Worm (Caenorhabditis elegans) whole organism, L3 larva: ENCODE data around the gene W04D12.1.

Source experiments
- R02D3.7 ChIP-seq: fragments of 150-350 bp; optimal IDR thresholded peaks from 2 replicates; lab custom pipeline; 2014; ENCODE audit warnings: missing biosample characterization, missing genetic modification characterization
- ZK546.5 ChIP-seq: sonication (generic microtip); optimal IDR thresholded peaks from 2 replicates; lab custom pipeline; 2017; ENCODE audit warnings: missing biosample characterization, missing genetic modification characterization
- aly-2 ChIP-seq: fragments of 150-350 bp; optimal IDR thresholded peaks from 2 replicates; lab custom pipeline; 2014; ENCODE audit warnings: missing biosample characterization, missing genetic modification characterization
- ama-1 ChIP-seq: fragments of 150-350 bp; optimal IDR thresholded peaks from 2 replicates; lab custom pipeline; 2018
- ceh-16 ChIP-seq: sonication (generic microtip); optimal IDR thresholded peaks from 2 replicates; lab custom pipeline; 2017; ENCODE audit warnings: missing biosample characterization, missing genetic modification characterization
- ceh-82 ChIP-seq: fragments of 150-350 bp; optimal IDR thresholded peaks from 2 replicates; lab custom pipeline; 2014; ENCODE audit warnings: missing biosample characterization, missing genetic modification characterization
- ceh-9 ChIP-seq: sonication (generic microtip); optimal IDR thresholded peaks from 2 replicates; lab custom pipeline; 2018; ENCODE audit warnings: missing biosample characterization, missing genetic modification characterization
- egl-27 ChIP-seq: sonication (generic microtip); optimal IDR thresholded peaks from 4 replicates; lab custom pipeline; 2017; ENCODE audit warnings: missing biosample characterization, missing genetic modification reagents, missing genetic modification characterization
- egl-5 ChIP-seq: fragments of 150-350 bp; optimal IDR thresholded peaks from 2 replicates; lab custom pipeline; 2017; ENCODE audit warnings: missing biosample characterization, missing genetic modification reagents, missing genetic modification characterization, inconsistent platforms
- elt-1 ChIP-seq: fragments of 150-350 bp; optimal IDR thresholded peaks from 2 replicates; lab custom pipeline; 2014; ENCODE audit warnings: missing biosample characterization, missing genetic modification characterization
- elt-2 ChIP-seq: sonication (generic microtip); optimal IDR thresholded peaks from 2 replicates; lab custom pipeline; 2016; ENCODE audit warnings: missing genetic modification reagents, mild to moderate bottlenecking, missing genetic modification characterization, missing compliant biosample characterization
- elt-3 ChIP-seq, 3 experiments: fragments of 150-350 bp in 1 of 3; sonication (generic microtip) in 2 of 3; optimal IDR thresholded peaks; 2 replicates in 2 of 3; 4 replicates in 1 of 3; lab custom pipeline; 2014 to 2017; ENCODE audit warnings: missing biosample characterization in 3 of 3, missing genetic modification characterization in 3 of 3
- eor-1 ChIP-seq, 2 experiments: fragments of 150-350 bp; optimal IDR thresholded peaks; 2 replicates each; lab custom pipeline; 2014 to 2018; ENCODE audit warnings: missing biosample characterization in 2 of 2, missing genetic modification characterization in 2 of 2
- fkh-10 ChIP-seq: sonication (generic microtip); optimal IDR thresholded peaks from 2 replicates; lab custom pipeline; 2017; ENCODE audit warnings: missing biosample characterization, missing genetic modification reagents, missing genetic modification characterization
- fkh-2 ChIP-seq: fragments of 150-350 bp; optimal IDR thresholded peaks from 2 replicates; lab custom pipeline; 2014; ENCODE audit warnings: missing biosample characterization, missing genetic modification reagents, missing genetic modification characterization
- fos-1 ChIP-seq: fragments of 150-350 bp; optimal IDR thresholded peaks from 2 replicates; lab custom pipeline; 2014; ENCODE audit warnings: missing biosample characterization, missing genetic modification characterization
- hmg-11 ChIP-seq: sonication (generic microtip); optimal IDR thresholded peaks from 2 replicates; lab custom pipeline; 2016; ENCODE audit warnings: missing genetic modification characterization, missing compliant biosample characterization
- jun-1 ChIP-seq: fragments of 150-350 bp; optimal IDR thresholded peaks from 2 replicates; lab custom pipeline; 2014; ENCODE audit warnings: missing biosample characterization, missing genetic modification reagents, missing genetic modification characterization
- lin-15B ChIP-seq: fragments of 150-350 bp; optimal IDR thresholded peaks from 2 replicates; lab custom pipeline; 2014; ENCODE audit warnings: missing biosample characterization, missing genetic modification characterization
- lin-39 ChIP-seq: fragments of 150-350 bp; optimal IDR thresholded peaks from 2 replicates; lab custom pipeline; 2018; ENCODE audit warnings: missing biosample characterization, missing genetic modification reagents, missing genetic modification characterization
- lsy-12 ChIP-seq: sonication (generic microtip); optimal IDR thresholded peaks from 2 replicates; lab custom pipeline; 2016; ENCODE audit warnings: mild to moderate bottlenecking, missing genetic modification characterization, missing compliant biosample characterization
- mdl-1 ChIP-seq: fragments of 150-350 bp; optimal IDR thresholded peaks from 2 replicates; lab custom pipeline; 2014; ENCODE audit warnings: missing biosample characterization, missing genetic modification characterization
- nfya-1 ChIP-seq: sonication (generic microtip); optimal IDR thresholded peaks from 2 replicates; lab custom pipeline; 2017; ENCODE audit warnings: missing genetic modification characterization, mild to moderate bottlenecking, missing compliant biosample characterization, antibody characterized with exemption, moderate library complexity; ENCODE audit not compliant: insufficient read depth
- nhr-11 ChIP-seq: fragments of 150-350 bp; optimal IDR thresholded peaks from 2 replicates; lab custom pipeline; 2014; ENCODE audit warnings: missing biosample characterization, missing genetic modification characterization
- nhr-23 ChIP-seq: fragments of 150-350 bp; optimal IDR thresholded peaks from 2 replicates; lab custom pipeline; 2014; ENCODE audit warnings: missing biosample characterization, missing genetic modification reagents, missing genetic modification characterization
- nhr-237 ChIP-seq: fragments of 150-350 bp; optimal IDR thresholded peaks from 2 replicates; lab custom pipeline; 2014; ENCODE audit warnings: missing biosample characterization, missing genetic modification characterization
- nhr-25 ChIP-seq: sonication (generic microtip); optimal IDR thresholded peaks from 2 replicates; lab custom pipeline; 2017; ENCODE audit warnings: missing biosample characterization, missing genetic modification characterization
- nhr-28 ChIP-seq: fragments of 150-350 bp; optimal IDR thresholded peaks from 2 replicates; lab custom pipeline; 2014; ENCODE audit warnings: missing biosample characterization, missing genetic modification characterization
- nhr-43 ChIP-seq: sonication (generic microtip); optimal IDR thresholded peaks from 2 replicates; lab custom pipeline; 2016; ENCODE audit warnings: mild to moderate bottlenecking, missing genetic modification characterization, missing compliant biosample characterization; ENCODE audit not compliant: poor library complexity, severe bottlenecking
- nhr-67 ChIP-seq: fragments of 150-350 bp; optimal IDR thresholded peaks from 2 replicates; lab custom pipeline; 2014; ENCODE audit warnings: missing biosample characterization, missing genetic modification characterization
- nhr-76 ChIP-seq: fragments of 150-350 bp; sonication (generic microtip); optimal IDR thresholded peaks from 5 replicates; lab custom pipeline; 2014; ENCODE audit warnings: missing biosample characterization, missing genetic modification characterization
- nhr-77 ChIP-seq: fragments of 150-350 bp; optimal IDR thresholded peaks from 2 replicates; lab custom pipeline; 2014; ENCODE audit warnings: missing biosample characterization, missing genetic modification characterization
- pha-4 ChIP-seq: fragments of 150-350 bp; optimal IDR thresholded peaks from 2 replicates; lab custom pipeline; 2014; ENCODE audit warnings: missing biosample characterization, missing genetic modification reagents, missing genetic modification characterization
- pqm-1 ChIP-seq: fragments of 150-350 bp; optimal IDR thresholded peaks from 2 replicates; lab custom pipeline; 2017; ENCODE audit warnings: missing biosample characterization, missing genetic modification characterization, inconsistent platforms
- sea-2 ChIP-seq: fragments of 150-350 bp; sonication (generic microtip); optimal IDR thresholded peaks from 4 replicates; lab custom pipeline; 2014; ENCODE audit warnings: missing biosample characterization, missing genetic modification reagents, missing genetic modification characterization
- skn-1 ChIP-seq: fragments of 150-350 bp; optimal IDR thresholded peaks from 2 replicates; lab custom pipeline; 2014; ENCODE audit warnings: missing biosample characterization, missing genetic modification characterization
- snpc-4 ChIP-seq: fragments of 150-350 bp; optimal IDR thresholded peaks from 2 replicates; lab custom pipeline; 2014; ENCODE audit warnings: missing biosample characterization, missing genetic modification characterization
- unc-39 ChIP-seq: sonication (generic microtip); optimal IDR thresholded peaks from 4 replicates; lab custom pipeline; 2017; ENCODE audit warnings: missing biosample characterization, missing genetic modification characterization
- unc-62 ChIP-seq: fragments of 150-350 bp; sonication (generic microtip); optimal IDR thresholded peaks from 4 replicates; lab custom pipeline; 2014; ENCODE audit warnings: missing biosample characterization, missing genetic modification reagents, missing genetic modification characterization
- ztf-11 ChIP-seq: fragments of 150-350 bp; optimal IDR thresholded peaks from 2 replicates; lab custom pipeline; 2014; ENCODE audit warnings: missing biosample characterization, missing genetic modification characterization
- ztf-4 ChIP-seq: fragments of 150-350 bp; optimal IDR thresholded peaks from 2 replicates; lab custom pipeline; 2014; ENCODE audit warnings: missing biosample characterization, missing genetic modification characterization

W04D12.1 gene

ce11 chrIII:5871760-5872159 lies 35.0 kb downstream of the W04D12.1 start, which contains the start of the genes F01F1.11 and F01F1.3 (continued):
- TF ChIP-seq lin-15B (tag; lab: Kevin White, UChicago) (peak; percentile 69), mdl-1 (tag; lab: Kevin White, UChicago) (no peak), unc-62 (GFP tag; lab: Kevin White, UChicago) (no peak), elt-1 (tag; lab: Kevin White, UChicago) (no peak), eor-1 (tag; optimal IDR thresholded peaks at IDR 0.05; lab: Kevin White, UChicago) (no peak), egl-27 (tag; lab: Kevin White, UChicago) (no peak), fos-1 (tag; lab: Kevin White, UChicago) (no peak), nhr-76 (tag; lab: Kevin White, UChicago) (no peak), fkh-10 (GFP tag; lab: Kevin White, UChicago) (no peak), pha-4 (tag; lab: Kevin White, UChicago) (peak; percentile 91), elt-3 (tag; optimal IDR thresholded peaks at IDR 0.05; lab: Kevin White, UChicago) (no peak), skn-1 (no peak)

ce11 chrIII:5872288-5872687 lies 35.6 kb downstream of the W04D12.1 start:
- TF ChIP-seq snpc-4, result no peak
- TF ChIP-seq egl-5 (tag; lab: Kevin White, UChicago), result peak; percentile 49
- TF ChIP-seq, all 47 proteins: peak for 1

ce11 chrIII:5874263-5874662 lies 37.5 kb downstream of the W04D12.1 start:
- TF ChIP-seq unc-39 (no peak), ztf-4 (peak; percentile 14), nhr-25 (peak; percentile 64), lin-39 (no peak), nhr-237 (no peak), nhr-67 (tag; lab: Kevin White, UChicago) (no peak), pqm-1 (tag; lab: Kevin White, UChicago) (peak; percentile 8), mdl-1 (tag; lab: Kevin White, UChicago) (no peak), ceh-82 (tag; lab: Kevin White, UChicago) (no peak), fkh-2 (no peak), nhr-28 (tag; lab: Kevin White, UChicago) (no peak), ceh-9 (tag; lab: Kevin White, UChicago) (no peak), jun-1 (peak; percentile 48), ceh-16 (tag; lab: Kevin White, UChicago) (no peak), hmg-11 (no peak), nhr-77 (tag; lab: Kevin White, UChicago) (no peak), nfya-1 (no peak), nhr-11 (no peak), aly-2 (no peak), nhr-43 (tag; lab: Kevin White, UChicago) (peak; percentile 92), egl-5 (tag; lab: Kevin White, UChicago) (no peak), lsy-12 (tag; lab: Kevin White, UChicago) (peak; percentile 38), ZK546.5 (tag; lab: Kevin White, UChicago) (no peak), elt-3 (tag; optimal IDR thresholded peaks at IDR 0.05; lab: Kevin White, UChicago) (peak; percentile 17 to 83 (median 76)), elt-2 (peak; percentile 41), skn-1 (no peak), unc-62 (GFP tag; lab: Kevin White, UChicago) (peak; percentile 66), ztf-11 (tag; lab: Kevin White, UChicago) (no peak), ama-1 (lab: Kevin White, UChicago) (peak; percentile 96), egl-27 (tag; lab: Kevin White, UChicago) (no peak), fos-1 (tag; lab: Kevin White, UChicago) (peak; percentile 5), sea-2 (no peak), R02D3.7 (tag; lab: Kevin White, UChicago) (no peak), elt-1 (tag; lab: Kevin White, UChicago) (no peak), nhr-23 (peak; percentile 78), snpc-4 (no peak), nhr-76 (tag; lab: Kevin White, UChicago) (peak; percentile 5)
- TF ChIP-seq, all 47 proteins: peak for 13
